Worm (Caenorhabditis elegans) whole organism, L2 larva: Measurements from ENCODE around the gene tmem-258.

Experiments
- ZK546.5 ChIP-seq: sonication (generic microtip); optimal IDR thresholded peaks from 2 replicates; lab custom pipeline; 2017; ENCODE audit warnings: missing biosample characterization, missing genetic modification characterization
- ceh-16 ChIP-seq: fragments of 150-350 bp; optimal IDR thresholded peaks from 2 replicates; lab custom pipeline; 2014; ENCODE audit warnings: missing biosample characterization, missing genetic modification characterization
- egl-27 ChIP-seq: sonication (generic microtip); optimal IDR thresholded peaks from 3 replicates; lab custom pipeline; 2017; ENCODE audit warnings: missing biosample characterization, missing genetic modification reagents, missing genetic modification characterization
- lin-11 ChIP-seq: fragments of 150-350 bp; sonication (generic microtip); optimal IDR thresholded peaks from 2 replicates; lab custom pipeline; 2014; ENCODE audit warnings: missing biosample characterization, missing genetic modification characterization, inconsistent platforms, mixed read lengths
- lsy-2 ChIP-seq, 2 experiments: fragments of 150-350 bp in 1 of 2; sonication (generic microtip) in 1 of 2; optimal IDR thresholded peaks; 2 replicates each; lab custom pipeline; 2014 to 2017; ENCODE audit warnings: missing biosample characterization in 2 of 2, missing genetic modification characterization in 2 of 2
- nhr-25 ChIP-seq: fragments of 150-350 bp; sonication (generic microtip); optimal IDR thresholded peaks from 3 replicates; lab custom pipeline; 2014; ENCODE audit warnings: missing biosample characterization, missing genetic modification characterization
- unc-39 ChIP-seq: fragments of 150-350 bp; optimal IDR thresholded peaks from 2 replicates; lab custom pipeline; 2014; ENCODE audit warnings: missing biosample characterization, missing genetic modification characterization

ce11 chrV:7110370-7110769 lies 47.4 kb downstream of the tmem-258 start:
- TF ChIP-seq ceh-16 (no peak), lsy-2 (tag; optimal IDR thresholded peaks at IDR 0.05; lab: Kevin White, UChicago) (no peak), unc-39 (tag; lab: Kevin White, UChicago) (no peak), lin-11 (tag; lab: Kevin White, UChicago) (no peak), ZK546.5 (tag; lab: Kevin White, UChicago) (no peak), nhr-25 (tag; lab: Kevin White, UChicago) (no peak), egl-27 (tag; lab: Kevin White, UChicago) (no peak)
